Worm (Caenorhabditis elegans): ENCODE data around the gene eor-2.

DNA sequence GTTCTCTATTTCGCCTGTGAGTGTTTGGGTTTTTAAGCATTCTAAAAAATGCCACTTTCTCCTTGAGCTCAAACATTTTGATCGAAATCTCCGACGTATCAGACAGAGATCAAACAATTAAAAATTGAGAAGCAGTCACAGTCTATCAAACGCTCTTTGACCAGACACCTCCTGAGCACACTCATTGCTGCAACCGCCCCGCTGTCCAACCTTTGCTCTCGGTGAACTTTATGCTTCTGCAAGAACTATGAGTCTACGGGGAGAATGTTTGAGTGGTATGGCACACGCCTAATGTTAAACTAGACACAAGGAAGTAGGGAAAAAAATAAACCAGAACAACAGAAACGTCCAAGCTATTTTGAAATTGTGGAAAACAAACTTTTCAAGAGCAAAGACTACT, 37.6 kb upstream of the eor-2 start:
- TF ChIP-seq T26A8.4 (GFP tag; IDR thresholded peaks at IDR 0.05) (no peak), ceh-82 (tag; optimal IDR thresholded peaks at IDR 0.05) (no peak), lin-1 (GFP tag; IDR thresholded peaks at IDR 0.05) (no peak), fkh-10 (GFP tag; optimal IDR thresholded peaks at IDR 0.05) (no peak), aha-1 (tag) (no peak), jun-1 (tag; optimal IDR thresholded peaks at IDR 0.05) (no peak), nhr-42 (GFP tag; IDR thresholded peaks at IDR 0.05) (no peak), lin-13 (GFP tag; optimal IDR thresholded peaks at IDR 0.05) (no peak), php-3 (GFP tag; IDR thresholded peaks at IDR 0.05) (no peak), gei-8 (GFP tag; optimal IDR thresholded peaks at IDR 0.05) (no peak)
